Fruit fly (Drosophila melanogaster) whole organism, adult: ENCODE results near the gene CG31086.

Source experiments
- CG11617 ChIP-seq: fragments of 200-800 bp; sonication (Bioruptor generic); optimal IDR thresholded peaks from 2 replicates; lab custom pipeline; 2017; ENCODE audit warnings: mild to moderate bottlenecking, missing biosample characterization, missing genetic modification reagents, missing genetic modification characterization
- CG12768 ChIP-seq: fragments of 200-800 bp; sonication (Bioruptor generic); optimal IDR thresholded peaks from 2 replicates; lab custom pipeline; 2017; ENCODE audit warnings: missing biosample characterization, missing genetic modification characterization, mild to moderate bottlenecking, moderate library complexity, missing genetic modification reagents
- CG14711 ChIP-seq: fragments of 200-800 bp; sonication (Bioruptor generic); optimal IDR thresholded peaks from 2 replicates; lab custom pipeline; 2018; ENCODE audit warnings: missing biosample characterization, mild to moderate bottlenecking, missing genetic modification characterization, moderate library complexity
- CG1620 ChIP-seq: fragments of 200-800 bp; sonication (Bioruptor generic); optimal IDR thresholded peaks from 2 replicates; lab custom pipeline; 2016; ENCODE audit warnings: missing biosample characterization, missing genetic modification characterization
- CG33017 ChIP-seq: fragments of 200-800 bp; sonication (Bioruptor generic); optimal IDR thresholded peaks from 2 replicates; lab custom pipeline; 2018; ENCODE audit warnings: missing biosample characterization, mild to moderate bottlenecking, missing genetic modification characterization, moderate library complexity
- CG5204 ChIP-seq: fragments of 200-800 bp; sonication (Bioruptor generic); optimal IDR thresholded peaks from 2 replicates; lab custom pipeline; 2016; ENCODE audit warnings: missing biosample characterization, missing genetic modification characterization
- CG7045 ChIP-seq: fragments of 200-800 bp; sonication (Bioruptor generic); optimal IDR thresholded peaks from 2 replicates; lab custom pipeline; 2017; ENCODE audit warnings: missing biosample characterization, mild to moderate bottlenecking, missing genetic modification characterization
- CG7101 ChIP-seq: fragments of 200-800 bp; sonication (Bioruptor generic); optimal IDR thresholded peaks from 2 replicates; lab custom pipeline; 2018; ENCODE audit warnings: missing biosample characterization, mild to moderate bottlenecking, missing genetic modification characterization, moderate library complexity
- Clk ChIP-seq: fragments of 200-800 bp; sonication (Bioruptor generic); optimal IDR thresholded peaks from 2 replicates; lab custom pipeline; 2017; ENCODE audit warnings: missing biosample characterization, missing genetic modification characterization
- Crg-1 ChIP-seq: fragments of 200-800 bp; sonication (Bioruptor generic); optimal IDR thresholded peaks from 2 replicates; lab custom pipeline; 2016; ENCODE audit warnings: missing biosample characterization, missing genetic modification characterization
- Hr96 ChIP-seq: fragments of 200-800 bp; sonication (Bioruptor generic); optimal IDR thresholded peaks from 2 replicates; lab custom pipeline; 2016; ENCODE audit warnings: missing biosample characterization, missing genetic modification characterization
- Mnt ChIP-seq: fragments of 200-800 bp; sonication (Bioruptor generic); optimal IDR thresholded peaks from 2 replicates; lab custom pipeline; 2016; ENCODE audit warnings: missing biosample characterization, mild to moderate bottlenecking, missing genetic modification characterization
- bab1 ChIP-seq: fragments of 200-800 bp; sonication (Bioruptor generic); optimal IDR thresholded peaks from 3 replicates; lab custom pipeline; 2019; ENCODE audit warnings: missing biosample characterization, mild to moderate bottlenecking, missing genetic modification characterization, moderate library complexity
- cic ChIP-seq: fragments of 200-800 bp; sonication (Bioruptor generic); optimal IDR thresholded peaks from 2 replicates; lab custom pipeline; 2017; ENCODE audit warnings: missing biosample characterization, mild to moderate bottlenecking, missing genetic modification characterization, moderate library complexity
- cnc ChIP-seq, 2 experiments: fragments of >200 bp; optimal IDR thresholded peaks; 2 replicates each; lab custom pipeline; 2017
- kay ChIP-seq: fragments of 200-800 bp; sonication (Bioruptor generic); peaks from one replicate; lab custom pipeline; 2016; ENCODE audit warnings: missing biosample characterization, missing genetic modification characterization, borderline replicate concordance
- ovo ChIP-seq: fragments of 200-800 bp; sonication (Bioruptor generic); optimal IDR thresholded peaks from 2 replicates; lab custom pipeline; 2016; ENCODE audit warnings: missing biosample characterization, missing genetic modification characterization
- pad ChIP-seq: fragments of 200-800 bp; sonication (Bioruptor generic); optimal IDR thresholded peaks from 3 replicates; lab custom pipeline; 2017; ENCODE audit warnings: missing biosample characterization, missing genetic modification characterization, mild to moderate bottlenecking, moderate library complexity, missing genetic modification reagents
- tj ChIP-seq: fragments of 200-800 bp; sonication (Bioruptor generic); optimal IDR thresholded peaks from 3 replicates; lab custom pipeline; 2017; ENCODE audit warnings: missing biosample characterization, mild to moderate bottlenecking, missing genetic modification characterization, moderate library complexity
- toe ChIP-seq: fragments of 200-800 bp; sonication (Bioruptor generic); optimal IDR thresholded peaks from 2 replicates; lab custom pipeline; 2016; ENCODE audit warnings: missing biosample characterization, missing genetic modification characterization

The CG31086 gene

DNA sequence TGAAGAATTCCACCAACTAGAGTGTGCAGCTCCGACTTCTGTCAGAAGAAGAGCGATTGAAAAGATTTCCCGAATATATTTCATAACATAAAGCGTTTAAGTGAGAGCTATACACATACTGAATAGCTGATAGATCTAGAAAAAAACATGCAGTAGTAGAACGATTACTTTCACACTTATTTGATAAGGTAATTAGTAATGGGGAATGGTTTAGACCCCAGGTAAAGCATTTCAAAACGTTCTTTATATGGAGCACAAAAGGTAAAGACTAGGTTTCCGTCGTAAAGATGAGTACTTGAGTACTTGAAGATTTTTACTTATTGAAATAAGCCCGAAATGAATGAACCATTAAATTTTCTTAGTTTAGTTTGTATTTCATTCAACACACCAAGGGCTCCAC, 4.8 kb downstream of the CG31086 start, which contains the start of gene CG34130:
TSS of gene CG34130 (minus strand) at position 101 of the 400 bp plus-strand sequence.
- TF ChIP-seq Clk (GFP tag; lab: Kevin White, UChicago) = no peak
- no peak for TF ChIP-seq CG33017 (tag; lab: Kevin White, UChicago)
- TF ChIP-seq Mnt (GFP tag; lab: Kevin White, UChicago) = no peak
- no peak for TF ChIP-seq CG1620 (GFP tag; lab: Kevin White, UChicago)
- no peak for TF ChIP-seq cnc (optimal IDR thresholded peaks at IDR 0.05; lab: Kevin White, UChicago)
- no peak for TF ChIP-seq toe (GFP tag; lab: Kevin White, UChicago)
- TF ChIP-seq CG14711 = no peak
- no peak for TF ChIP-seq ovo (GFP tag; lab: Kevin White, UChicago)
- TF ChIP-seq kay (GFP tag; lab: Kevin White, UChicago) = no peak
- TF ChIP-seq cic (GFP tag; lab: Kevin White, UChicago) = no peak
- TF ChIP-seq pad = no peak
- no peak for TF ChIP-seq CG5204
- TF ChIP-seq tj (GFP tag; lab: Kevin White, UChicago) = no peak
- no peak for TF ChIP-seq bab1 (GFP tag; lab: Kevin White, UChicago)
- no peak for TF ChIP-seq CG11617
- TF ChIP-seq CG7101 (tag; lab: Kevin White, UChicago) = no peak

- TF ChIP-seq CG5204 (no peak), pad (no peak), toe (GFP tag; lab: Kevin White, UChicago) (no peak), CG33017 (tag; lab: Kevin White, UChicago) (no peak), Crg-1 (GFP tag; lab: Kevin White, UChicago) (no peak), CG7101 (tag; lab: Kevin White, UChicago) (no peak), bab1 (GFP tag; lab: Kevin White, UChicago) (no peak), cnc (optimal IDR thresholded peaks at IDR 0.05; lab: Kevin White, UChicago) (no peak), cic (GFP tag; lab: Kevin White, UChicago) (no peak)
Measured at dm6 chr3R:26191105-26191504, 6.1 kb downstream of the CG31086 start, which contains the start of gene CG34129. CG34129 (minus strand) TSS chr3R:26191205.

- TF ChIP-seq CG11617 = no peak
- no peak for TF ChIP-seq CG5204
- no peak for TF ChIP-seq pad
- TF ChIP-seq CG14711 = no peak
- TF ChIP-seq toe (GFP tag; lab: Kevin White, UChicago) = no peak
- TF ChIP-seq tj (GFP tag; lab: Kevin White, UChicago) = no peak
- TF ChIP-seq CG7101 (tag; lab: Kevin White, UChicago) = no peak
- TF ChIP-seq bab1 (GFP tag; lab: Kevin White, UChicago) = no peak
- TF ChIP-seq CG12768 = no peak
- TF ChIP-seq CG33017 (tag; lab: Kevin White, UChicago) = no peak
- no peak for TF ChIP-seq ovo (GFP tag; lab: Kevin White, UChicago)
- no peak for TF ChIP-seq Mnt (GFP tag; lab: Kevin White, UChicago)
- TF ChIP-seq cic (GFP tag; lab: Kevin White, UChicago) = no peak
- TF ChIP-seq Clk (GFP tag; lab: Kevin White, UChicago) = no peak
Measured at dm6 chr3R:26192270-26192669, 7.2 kb downstream of the CG31086 start.

DNA sequence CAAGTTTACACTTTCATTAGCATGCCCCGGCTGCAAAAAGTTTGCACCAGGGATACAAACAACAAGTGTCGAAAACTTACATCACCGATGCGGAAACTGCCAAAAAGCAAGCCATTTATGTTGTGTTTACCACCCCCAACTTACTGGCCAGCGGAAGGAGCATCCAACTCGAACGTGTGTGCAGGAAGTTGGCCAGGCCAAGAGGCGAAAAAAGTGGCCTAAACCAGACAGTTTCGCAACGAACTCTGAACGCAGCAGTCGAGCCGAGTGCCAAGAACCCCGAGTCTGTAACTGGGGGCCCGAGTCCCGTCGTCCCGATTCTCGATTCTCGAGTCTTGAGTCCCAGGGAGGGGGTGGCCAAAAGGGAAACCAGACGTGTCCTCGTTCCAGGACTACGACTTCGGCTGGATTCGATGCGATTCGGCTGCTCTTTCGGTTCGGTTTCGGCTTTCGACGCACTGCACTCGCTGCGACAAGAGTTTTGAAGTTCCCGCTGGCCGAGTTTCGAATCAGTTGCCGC, 9.9 kb downstream of the CG31086 start:
- TF ChIP-seq pad = no peak
- TF ChIP-seq toe (GFP tag; lab: Kevin White, UChicago) = no peak
- TF ChIP-seq CG5204 = no peak
- TF ChIP-seq CG11617 = no peak
- TF ChIP-seq Hr96 = no peak
- no peak for TF ChIP-seq CG14711
- no peak for TF ChIP-seq ovo (GFP tag; lab: Kevin White, UChicago)
- no peak for TF ChIP-seq CG33017 (tag; lab: Kevin White, UChicago)
- TF ChIP-seq Crg-1 (GFP tag; lab: Kevin White, UChicago) = no peak
- no peak for TF ChIP-seq cic (GFP tag; lab: Kevin White, UChicago)
- no peak for TF ChIP-seq CG1620 (GFP tag; lab: Kevin White, UChicago)
- no peak for TF ChIP-seq cnc (optimal IDR thresholded peaks at IDR 0.05; lab: Kevin White, UChicago)
- TF ChIP-seq Mnt (GFP tag; lab: Kevin White, UChicago) = no peak
- TF ChIP-seq CG7045 (GFP tag; lab: Kevin White, UChicago) = no peak
- no peak for TF ChIP-seq CG7101 (tag; lab: Kevin White, UChicago)
- no peak for TF ChIP-seq tj (GFP tag; lab: Kevin White, UChicago)
- no peak for TF ChIP-seq bab1 (GFP tag; lab: Kevin White, UChicago)

dm6 chr3R:26212935-26213334, 27.9 kb downstream of the CG31086 start:
- no peak for TF ChIP-seq bab1 (GFP tag; lab: Kevin White, UChicago)
- no peak for TF ChIP-seq cic (GFP tag; lab: Kevin White, UChicago)
- TF ChIP-seq Mnt (GFP tag; lab: Kevin White, UChicago) = no peak
- TF ChIP-seq CG14711 = no peak
- TF ChIP-seq tj (GFP tag; lab: Kevin White, UChicago) = no peak
- no peak for TF ChIP-seq pad
- TF ChIP-seq Hr96 = no peak
- no peak for TF ChIP-seq CG7101 (tag; lab: Kevin White, UChicago)
- TF ChIP-seq CG7045 (GFP tag; lab: Kevin White, UChicago) = no peak
- TF ChIP-seq CG5204 = no peak
- TF ChIP-seq kay (GFP tag; lab: Kevin White, UChicago) = no peak
- no peak for TF ChIP-seq Clk (GFP tag; lab: Kevin White, UChicago)
- no peak for TF ChIP-seq cnc (optimal IDR thresholded peaks at IDR 0.05; lab: Kevin White, UChicago)
- no peak for TF ChIP-seq ovo (GFP tag; lab: Kevin White, UChicago)
- no peak for TF ChIP-seq Crg-1 (GFP tag; lab: Kevin White, UChicago)

dm6 chr3R:26214301-26214700, 29.2 kb downstream of the CG31086 start:
- TF ChIP-seq pad (no peak), CG14711 (peak; percentile 12), kay (GFP tag; lab: Kevin White, UChicago) (peak; percentile 14), Clk (GFP tag; lab: Kevin White, UChicago) (no peak), Crg-1 (GFP tag; lab: Kevin White, UChicago) (no peak), CG5204 (no peak), Hr96 (peak; percentile 11), CG7101 (tag; lab: Kevin White, UChicago) (peak; percentile 7), tj (GFP tag; lab: Kevin White, UChicago) (peak; percentile 78)
